Fruit fly (Drosophila melanogaster) whole organism, embryonic: Measurements from ENCODE around the gene CG10035.
A peak's percentile ranks its signal among the peaks of the same experiment; 100 is the strongest.

ENCODE experiments used
- ATbp ChIP-seq: fragments of 200-800 bp; sonication (Bioruptor generic); optimal IDR thresholded peaks from 2 replicates; lab custom pipeline; 2017; ENCODE audit warnings: missing biosample characterization, mild to moderate bottlenecking, missing genetic modification characterization, missing genetic modification reagents
- Atf6 ChIP-seq: fragments of 200-800 bp; sonication (Bioruptor generic); IDR thresholded peaks from 2 replicates; pipeline ENCODE4 v1.3.6; 2022; ENCODE audit warnings: missing biosample characterization, missing genetic modification characterization
- BEAF-32 ChIP-seq: fragments of 200-800 bp; sonication (Bioruptor generic); optimal IDR thresholded peaks from 3 replicates; lab custom pipeline; 2017; ENCODE audit warnings: missing biosample characterization, missing genetic modification characterization, mild to moderate bottlenecking, moderate library complexity, missing genetic modification reagents
- CG10959 ChIP-seq: fragments of 200-800 bp; sonication (Bioruptor generic); IDR thresholded peaks from 2 replicates; pipeline ENCODE4 v1.3.6; 2022; ENCODE audit warnings: missing biosample characterization, missing genetic modification characterization
- CG11456 ChIP-seq: fragments of 200-800 bp; sonication (Bioruptor generic); IDR thresholded peaks from 3 replicates; pipeline ENCODE4 v1.3.6; 2022; ENCODE audit warnings: missing biosample characterization, missing genetic modification characterization
- CG11560 ChIP-seq: fragments of 200-800 bp; sonication (Bioruptor generic); IDR thresholded peaks from 3 replicates; pipeline ENCODE4 v1.3.6; 2022; ENCODE audit warnings: missing biosample characterization, missing genetic modification characterization
- CG15514 ChIP-seq: fragments of 200-800 bp; sonication (Bioruptor generic); optimal IDR thresholded peaks from 3 replicates; lab custom pipeline; 2017; ENCODE audit warnings: missing biosample characterization, missing genetic modification characterization, mild to moderate bottlenecking, moderate library complexity, missing genetic modification reagents
- CG16863 ChIP-seq: fragments of 200-800 bp; sonication (Bioruptor generic); optimal IDR thresholded peaks from 3 replicates; lab custom pipeline; 2016; ENCODE audit warnings: missing biosample characterization, missing genetic modification characterization
- CG17328 ChIP-seq: fragments of 200-800 bp; sonication (Bioruptor generic); IDR thresholded peaks from 2 replicates; pipeline ENCODE4 v1.3.6; 2022; ENCODE audit warnings: missing biosample characterization, missing genetic modification characterization
- CG31224 ChIP-seq: fragments of 200-800 bp; sonication (Bioruptor generic); IDR thresholded peaks from 2 replicates; pipeline ENCODE4 v1.3.6; 2022; ENCODE audit warnings: missing biosample characterization, missing genetic modification characterization
- CG3163 ChIP-seq: fragments of 200-800 bp; sonication (Bioruptor generic); optimal IDR thresholded peaks from 3 replicates; lab custom pipeline; 2016; ENCODE audit warnings: missing biosample characterization, missing genetic modification characterization
- CG32532 ChIP-seq: fragments of 200-800 bp; sonication (Bioruptor generic); IDR thresholded peaks from 2 replicates; pipeline ENCODE4 v1.3.6; 2022; ENCODE audit warnings: missing biosample characterization, missing genetic modification characterization
- CG3726 ChIP-seq: fragments of 200-800 bp; sonication (Bioruptor generic); IDR thresholded peaks from 3 replicates; pipeline ENCODE4, ENCODE4 v1.3.6; 2022; ENCODE audit warnings: missing biosample characterization, missing genetic modification characterization
- CG3995 ChIP-seq: fragments of 200-800 bp; sonication (Bioruptor generic); optimal IDR thresholded peaks from 3 replicates; lab custom pipeline; 2016; ENCODE audit warnings: missing biosample characterization, missing genetic modification characterization
- CG4617 ChIP-seq: fragments of 200-800 bp; sonication (Bioruptor generic); optimal IDR thresholded peaks from 3 replicates; lab custom pipeline; 2016; ENCODE audit warnings: missing biosample characterization, missing genetic modification characterization, borderline replicate concordance
- CG7963 ChIP-seq: fragments of 200-800 bp; sonication (Bioruptor generic); IDR thresholded peaks from 3 replicates; pipeline ENCODE4 v1.3.6; 2022; ENCODE audit warnings: missing biosample characterization, missing genetic modification characterization; ENCODE audit not compliant: partially characterized antibody
- CG7987 ChIP-seq: fragments of 200-800 bp; sonication (Bioruptor generic); optimal IDR thresholded peaks from 2 replicates; lab custom pipeline; 2018; ENCODE audit warnings: missing biosample characterization, mild to moderate bottlenecking, missing genetic modification characterization, moderate library complexity
- CG9437 ChIP-seq: fragments of 200-800 bp; sonication (Bioruptor generic); optimal IDR thresholded peaks from 2 replicates; lab custom pipeline; 2018; ENCODE audit warnings: missing biosample characterization, mild to moderate bottlenecking, missing genetic modification characterization
- CG9609 ChIP-seq: fragments of 200-800 bp; sonication (Bioruptor generic); optimal IDR thresholded peaks from 3 replicates; lab custom pipeline; 2016; ENCODE audit warnings: missing biosample characterization, missing genetic modification characterization
- CHES-1-like ChIP-seq: fragments of 200-800 bp; sonication (Bioruptor generic); optimal IDR thresholded peaks from 2 replicates; lab custom pipeline; 2016; ENCODE audit warnings: missing biosample characterization, missing genetic modification characterization
- Dad ChIP-seq: fragments of 200-800 bp; sonication (Bioruptor generic); optimal IDR thresholded peaks from 3 replicates; lab custom pipeline; 2016; ENCODE audit warnings: missing biosample characterization, missing genetic modification characterization
- Dip2 ChIP-seq: fragments of 200-800 bp; sonication (Bioruptor generic); IDR thresholded peaks from 2 replicates; pipeline ENCODE4 v1.3.6; 2022; ENCODE audit warnings: missing biosample characterization, missing genetic modification characterization
- Hey ChIP-seq: fragments of 200-800 bp; sonication (Bioruptor generic); optimal IDR thresholded peaks from 3 replicates; lab custom pipeline; 2018; ENCODE audit warnings: missing biosample characterization, mild to moderate bottlenecking, missing genetic modification characterization
- Hr78 ChIP-seq, 2 experiments: fragments of 200-800 bp in 1 of 2; fragments of >200 bp in 1 of 2; sonication (Bioruptor generic) in 1 of 2; optimal IDR thresholded peaks; 2 replicates each; lab custom pipeline; 2017 to 2019; ENCODE audit warnings: missing biosample characterization in 2 of 2, missing genetic modification characterization in 2 of 2, mild to moderate bottlenecking in 1 of 2, moderate library complexity in 1 of 2
- Lim3 ChIP-seq: fragments of 200-800 bp; sonication (Bioruptor generic); IDR thresholded peaks from 2 replicates; pipeline ENCODE4 v1.3.6; 2022; ENCODE audit warnings: missing biosample characterization, missing genetic modification characterization
- MESR4 ChIP-seq: fragments of 200-800 bp; sonication (Bioruptor generic); optimal IDR thresholded peaks from 2 replicates; lab custom pipeline; 2018; ENCODE audit warnings: missing biosample characterization, mild to moderate bottlenecking, missing genetic modification characterization, moderate library complexity
- Mrtf ChIP-seq: fragments of 200-800 bp; sonication (Bioruptor generic); IDR thresholded peaks from 3 replicates; pipeline ENCODE4 v1.3.6; 2022; ENCODE audit warnings: missing biosample characterization, missing genetic modification characterization
- Neu2 ChIP-seq: fragments of 200-800 bp; sonication (Bioruptor generic); optimal IDR thresholded peaks from 3 replicates; lab custom pipeline; 2016; ENCODE audit warnings: missing biosample characterization, missing genetic modification characterization, borderline replicate concordance
- NfI ChIP-seq: fragments of 200-800 bp; sonication (Bioruptor generic); optimal IDR thresholded peaks from 3 replicates; lab custom pipeline; 2018; ENCODE audit warnings: missing biosample characterization, mild to moderate bottlenecking, missing genetic modification characterization, moderate library complexity
- Optix ChIP-seq: fragments of 200-800 bp; sonication (Bioruptor generic); IDR thresholded peaks from 3 replicates; pipeline ENCODE4 v1.3.6; 2022; ENCODE audit warnings: missing biosample characterization, missing genetic modification characterization
- PHDP ChIP-seq: fragments of 200-800 bp; sonication (Bioruptor generic); optimal IDR thresholded peaks from 3 replicates; lab custom pipeline; 2018; ENCODE audit warnings: missing biosample characterization, mild to moderate bottlenecking, missing genetic modification characterization, moderate library complexity
- TFAM ChIP-seq: fragments of 200-800 bp; sonication (Bioruptor generic); optimal IDR thresholded peaks from 2 replicates; lab custom pipeline; 2017; ENCODE audit warnings: missing biosample characterization, missing genetic modification characterization, inconsistent platforms
- Xrp1 ChIP-seq: fragments of 200-800 bp; sonication (Bioruptor generic); IDR thresholded peaks from 2 replicates; pipeline ENCODE4 v1.3.6; 2022; ENCODE audit warnings: missing biosample characterization, missing genetic modification characterization
- az2 ChIP-seq: fragments of 200-800 bp; sonication (Bioruptor generic); optimal IDR thresholded peaks from 3 replicates; lab custom pipeline; 2016; ENCODE audit warnings: missing biosample characterization, missing genetic modification characterization
- bab2 ChIP-seq: fragments of 200-800 bp; sonication (Bioruptor generic); optimal IDR thresholded peaks from 2 replicates; lab custom pipeline; 2016; ENCODE audit warnings: missing biosample characterization, missing genetic modification characterization
- cas ChIP-seq: fragments of 200-800 bp; sonication (Bioruptor generic); IDR thresholded peaks from 2 replicates; pipeline ENCODE4 v1.3.6; 2022; ENCODE audit warnings: missing biosample characterization, missing genetic modification characterization
- chn ChIP-seq: fragments of 200-800 bp; sonication (Bioruptor generic); optimal IDR thresholded peaks from 2 replicates; lab custom pipeline; 2016; ENCODE audit warnings: missing biosample characterization, missing genetic modification characterization
- ci ChIP-seq: fragments of 200-800 bp; sonication (Bioruptor generic); IDR thresholded peaks from 3 replicates; pipeline ENCODE4 v1.3.6; 2022; ENCODE audit warnings: missing biosample characterization, missing genetic modification characterization
- ewg ChIP-seq: fragments of 200-800 bp; sonication (Bioruptor generic); optimal IDR thresholded peaks from 3 replicates; lab custom pipeline; 2017; ENCODE audit warnings: mild to moderate bottlenecking, missing biosample characterization, missing genetic modification reagents, missing genetic modification characterization
- fd64A ChIP-seq: fragments of 200-800 bp; sonication (Bioruptor generic); optimal IDR thresholded peaks from 3 replicates; lab custom pipeline; 2018; ENCODE audit warnings: missing biosample characterization, mild to moderate bottlenecking, missing genetic modification characterization
- ham ChIP-seq: fragments of 200-800 bp; sonication (Bioruptor generic); IDR thresholded peaks from 2 replicates; pipeline ENCODE4 v1.3.6; 2022; ENCODE audit warnings: missing biosample characterization, missing genetic modification characterization
- jigr1 ChIP-seq: fragments of 200-800 bp; sonication (Bioruptor generic); IDR thresholded peaks from 3 replicates; pipeline ENCODE4 v1.3.6; 2022; ENCODE audit warnings: missing biosample characterization, missing genetic modification characterization
- mam ChIP-seq: fragments of 200-800 bp; sonication (Bioruptor generic); optimal IDR thresholded peaks from 3 replicates; lab custom pipeline; 2016; ENCODE audit warnings: missing biosample characterization, missing genetic modification characterization
- pnt ChIP-seq: fragments of 200-800 bp; sonication (Bioruptor generic); optimal IDR thresholded peaks from 3 replicates; lab custom pipeline; 2016; ENCODE audit warnings: missing biosample characterization, missing genetic modification characterization
- run ChIP-seq: fragments of 200-800 bp; sonication (Bioruptor generic); optimal IDR thresholded peaks from 3 replicates; lab custom pipeline; 2018; ENCODE audit warnings: missing biosample characterization, mild to moderate bottlenecking, missing genetic modification characterization
- sr ChIP-seq: fragments of 200-800 bp; sonication (Bioruptor generic); IDR thresholded peaks from 3 replicates; pipeline ENCODE4 v1.3.6; 2022; ENCODE audit warnings: missing biosample characterization, missing genetic modification characterization
- stwl ChIP-seq: fragments of 200-800 bp; sonication (Bioruptor generic); optimal IDR thresholded peaks from 3 replicates; lab custom pipeline; 2018; ENCODE audit warnings: missing biosample characterization, mild to moderate bottlenecking, missing genetic modification characterization, moderate library complexity
- tap ChIP-seq: fragments of 200-800 bp; optimal IDR thresholded peaks from 3 replicates; lab custom pipeline; 2019; ENCODE audit warnings: missing biosample characterization, mild to moderate bottlenecking, missing genetic modification characterization, moderate library complexity
- zen ChIP-seq: fragments of 200-800 bp; sonication (Bioruptor generic); optimal IDR thresholded peaks from 3 replicates; lab custom pipeline; 2018; ENCODE audit warnings: missing biosample characterization, mild to moderate bottlenecking, missing genetic modification characterization, moderate library complexity
- zfh2 ChIP-seq: fragments of 200-800 bp; sonication (Bioruptor generic); optimal IDR thresholded peaks from 2 replicates; lab custom pipeline; 2016; ENCODE audit warnings: missing biosample characterization, missing genetic modification characterization

CG10035 gene

dm6 chr3R:12369135-12369792 is 13.2 kb downstream of the CG10035 start, which contains the start of gene GstD1 (continued):
- no peak for TF ChIP-seq Neu2 (GFP tag; lab: Kevin White, UChicago)
- TF ChIP-seq CG3163 (GFP tag; lab: Kevin White, UChicago): peak; percentile 95
- no peak for TF ChIP-seq TFAM (GFP tag; lab: Kevin White, UChicago)
- TF ChIP-seq MESR4 (GFP tag; lab: Kevin White, UChicago): no peak
- no peak for TF ChIP-seq CG11456 (GFP tag; lab: Robert Waterston, UW)
- peak; percentile 24 for TF ChIP-seq CG15514 (GFP tag; lab: Kevin White, UChicago)
- no peak; the same call in 1 of the 3 replicates for TF ChIP-seq sr
- TF ChIP-seq mam (GFP tag; lab: Kevin White, UChicago): peak; percentile 34
- peak; percentile 45; the same call in 1 of the 3 replicates for TF ChIP-seq CG7963 (GFP tag; lab: Robert Waterston, UW)
- TF ChIP-seq cas (GFP tag; lab: Robert Waterston, UW): 0 out of 2 replicates have a peak, but pooled peaks have one; percentile 27
- peak; percentile 63; the same call in 2 of the 3 replicates for TF ChIP-seq ci (GFP tag; lab: Robert Waterston, UW)
- TF ChIP-seq Lim3: no peak
- TF ChIP-seq CG3726 (GFP tag; lab: Robert Waterston, UW): no peak
- peak; percentile 51 for TF ChIP-seq bab2 (GFP tag; lab: Kevin White, UChicago)
- TF ChIP-seq CG32532 (GFP tag; lab: Robert Waterston, UW): peak; percentile 40; the same call in 1 of the 2 replicates
- TF ChIP-seq pnt: no peak
- TF ChIP-seq run (tag; lab: Kevin White, UChicago): no peak
- peak; percentile 31 for TF ChIP-seq NfI
- no peak for TF ChIP-seq CG7987 (GFP tag; lab: Kevin White, UChicago)
- no peak for TF ChIP-seq zfh2 (GFP tag; lab: Kevin White, UChicago)
- TF ChIP-seq CG17328 (GFP tag; lab: Robert Waterston, UW): no peak
- no peak for TF ChIP-seq CG4617
- no peak for TF ChIP-seq tap (tag; lab: Kevin White, UChicago)
- TF ChIP-seq Hr78 (GFP tag; optimal IDR thresholded peaks at IDR 0.05; lab: Kevin White, UChicago): peak in 1 of 2 experiments; percentile 23
- peak; percentile 17; the same call in 1 of the 2 replicates for TF ChIP-seq CG31224 (GFP tag; lab: Robert Waterston, UW)
- TF ChIP-seq az2 (GFP tag; lab: Kevin White, UChicago): no peak
- TF ChIP-seq fd64A: no peak
- peak; percentile 49 for TF ChIP-seq CHES-1-like
- TF ChIP-seq stwl (tag; lab: Kevin White, UChicago): no peak
- TF ChIP-seq ATbp (GFP tag; lab: Kevin White, UChicago): peak; percentile 8
- no peak for TF ChIP-seq CG16863 (GFP tag; lab: Kevin White, UChicago)
- TF ChIP-seq CG3995: peak; percentile 49
- TF ChIP-seq PHDP (tag; lab: Kevin White, UChicago): peak; percentile 14
- peak; percentile 43; the same call in 1 of the 2 replicates for TF ChIP-seq Atf6 (GFP tag; lab: Robert Waterston, UW)
- TF ChIP-seq Xrp1: 0 out of 2 replicates have a peak, but pooled peaks have one; percentile 35
- TF ChIP-seq Optix (GFP tag; lab: Robert Waterston, UW): no peak
- no peak for TF ChIP-seq jigr1
- TF ChIP-seq CG9609 (GFP tag; lab: Kevin White, UChicago): no peak
- no peak for TF ChIP-seq CG10959 (GFP tag; lab: Robert Waterston, UW)
- TF ChIP-seq zen: no peak
- TF ChIP-seq BEAF-32: no peak
- TF ChIP-seq chn: peak; percentile 30
- TF ChIP-seq Dad: no peak
- TF ChIP-seq ham (GFP tag; lab: Robert Waterston, UW): no peak
- TF ChIP-seq ewg (GFP tag; lab: Kevin White, UChicago): peak; percentile 21
- no peak for TF ChIP-seq Mrtf (GFP tag; lab: Robert Waterston, UW)
- no peak for TF ChIP-seq Dip2 (GFP tag; lab: Robert Waterston, UW)
- peak; percentile 35 for TF ChIP-seq CG9437 (GFP tag; lab: Kevin White, UChicago)
- no peak for TF ChIP-seq CG11560 (tag; lab: Robert Waterston, UW)
- peak; percentile 18 for TF ChIP-seq Hey (tag; lab: Kevin White, UChicago)
